Fruit fly (Drosophila melanogaster) whole organism, embryonic: ENCODE measurements around the gene wapl.
A peak's percentile ranks its signal among the peaks of the same experiment; 100 is the strongest.

Experiments used
- CG10274 ChIP-seq: fragments of 200-800 bp; sonication (Bioruptor generic); optimal IDR thresholded peaks from 3 replicates; lab custom pipeline; 2017; ENCODE audit warnings: missing biosample characterization, mild to moderate bottlenecking, missing genetic modification characterization
- CG10366 ChIP-seq: fragments of 200-800 bp; sonication (Bioruptor generic); IDR thresholded peaks from 2 replicates; pipeline ENCODE4 v1.3.6; 2022; ENCODE audit warnings: missing biosample characterization, missing genetic modification characterization
- CG10959 ChIP-seq: fragments of 200-800 bp; sonication (Bioruptor generic); IDR thresholded peaks from 2 replicates; pipeline ENCODE4 v1.3.6; 2022; ENCODE audit warnings: missing biosample characterization, missing genetic modification characterization
- CG10979 ChIP-seq: fragments of 200-800 bp; sonication (Bioruptor generic); optimal IDR thresholded peaks from 2 replicates; lab custom pipeline; 2018; ENCODE audit warnings: missing biosample characterization, mild to moderate bottlenecking, missing genetic modification characterization, moderate library complexity
- CG11398 ChIP-seq: fragments of 200-800 bp; sonication (Bioruptor generic); optimal IDR thresholded peaks from 2 replicates; lab custom pipeline; 2016; ENCODE audit warnings: missing biosample characterization, missing genetic modification characterization
- CG11695 ChIP-seq: fragments of 200-800 bp; sonication (Bioruptor generic); IDR thresholded peaks from 3 replicates; pipeline ENCODE4 v1.3.6; 2022; ENCODE audit warnings: missing biosample characterization, missing genetic modification characterization
- CG15479 ChIP-seq: fragments of 200-800 bp; sonication (Bioruptor generic); optimal IDR thresholded peaks from 3 replicates; lab custom pipeline; 2019; ENCODE audit warnings: missing biosample characterization, mild to moderate bottlenecking, missing genetic modification characterization, moderate library complexity
- CG16863 ChIP-seq: fragments of 200-800 bp; sonication (Bioruptor generic); optimal IDR thresholded peaks from 3 replicates; lab custom pipeline; 2016; ENCODE audit warnings: missing biosample characterization, missing genetic modification characterization
- CG17328 ChIP-seq: fragments of 200-800 bp; sonication (Bioruptor generic); IDR thresholded peaks from 2 replicates; pipeline ENCODE4 v1.3.6; 2022; ENCODE audit warnings: missing biosample characterization, missing genetic modification characterization
- CG2712 ChIP-seq: fragments of 200-800 bp; optimal IDR thresholded peaks from 3 replicates; lab custom pipeline; 2019; ENCODE audit warnings: missing biosample characterization, mild to moderate bottlenecking, missing genetic modification characterization, moderate library complexity
- CG31441 ChIP-seq: fragments of 200-800 bp; sonication (Bioruptor generic); IDR thresholded peaks from 2 replicates; pipeline ENCODE4 v1.3.6; 2022; ENCODE audit warnings: missing biosample characterization, missing genetic modification characterization
- CG3995 ChIP-seq: fragments of 200-800 bp; sonication (Bioruptor generic); optimal IDR thresholded peaks from 3 replicates; lab custom pipeline; 2016; ENCODE audit warnings: missing biosample characterization, missing genetic modification characterization
- CG6272 ChIP-seq: fragments of 200-800 bp; sonication (Bioruptor generic); IDR thresholded peaks from 2 replicates; pipeline ENCODE4 v1.3.6; 2022; ENCODE audit warnings: missing biosample characterization, missing genetic modification characterization
- CG7745 ChIP-seq: fragments of 200-800 bp; sonication (Bioruptor generic); optimal IDR thresholded peaks from 2 replicates; lab custom pipeline; 2018; ENCODE audit warnings: missing biosample characterization, mild to moderate bottlenecking, missing genetic modification characterization, moderate library complexity
- CG7963 ChIP-seq: fragments of 200-800 bp; sonication (Bioruptor generic); IDR thresholded peaks from 3 replicates; pipeline ENCODE4 v1.3.6; 2022; ENCODE audit warnings: missing biosample characterization, missing genetic modification characterization; ENCODE audit not compliant: partially characterized antibody
- CG8290 ChIP-seq, 3 experiments: fragments of 200-800 bp; sonication (Bioruptor generic); optimal IDR thresholded peaks; 2 replicates each; lab custom pipeline; 2016 to 2019; ENCODE audit warnings: missing biosample characterization in 3 of 3, missing genetic modification characterization in 3 of 3, mild to moderate bottlenecking in 2 of 3, moderate library complexity in 1 of 3
- CG8924 ChIP-seq: fragments of 200-800 bp; optimal IDR thresholded peaks from 3 replicates; lab custom pipeline; 2019; ENCODE audit warnings: missing biosample characterization, mild to moderate bottlenecking, missing genetic modification characterization, moderate library complexity
- CG9609 ChIP-seq: fragments of 200-800 bp; sonication (Bioruptor generic); optimal IDR thresholded peaks from 3 replicates; lab custom pipeline; 2016; ENCODE audit warnings: missing biosample characterization, missing genetic modification characterization
- CrebB ChIP-seq: fragments of 200-800 bp; sonication (Bioruptor generic); optimal IDR thresholded peaks from 3 replicates; lab custom pipeline; 2018; ENCODE audit warnings: missing biosample characterization, mild to moderate bottlenecking, missing genetic modification characterization
- Dp ChIP-seq: fragments of 200-800 bp; sonication (Bioruptor generic); optimal IDR thresholded peaks from 2 replicates; lab custom pipeline; 2018; ENCODE audit warnings: missing biosample characterization, mild to moderate bottlenecking, missing genetic modification characterization, moderate library complexity
- GATAe ChIP-seq: fragments of 200-800 bp; sonication (Bioruptor generic); conservative IDR thresholded peaks from 2 replicates; pipeline ENCODE4 v1.3.6; 2022; ENCODE audit warnings: missing biosample characterization, missing genetic modification characterization
- Hmx ChIP-seq: fragments of 200-800 bp; sonication (Bioruptor generic); optimal IDR thresholded peaks from 2 replicates; lab custom pipeline; 2016; ENCODE audit warnings: missing biosample characterization, missing genetic modification characterization
- Lpt ChIP-seq: fragments of >200 bp; optimal IDR thresholded peaks from 2 replicates; lab custom pipeline; 2018; ENCODE audit warnings: missing biosample characterization, missing genetic modification characterization
- Mrtf ChIP-seq: fragments of 200-800 bp; sonication (Bioruptor generic); IDR thresholded peaks from 3 replicates; pipeline ENCODE4 v1.3.6; 2022; ENCODE audit warnings: missing biosample characterization, missing genetic modification characterization
- Nf-YC ChIP-seq: fragments of 200-800 bp; optimal IDR thresholded peaks from 3 replicates; lab custom pipeline; 2019; ENCODE audit warnings: missing biosample characterization, mild to moderate bottlenecking, missing genetic modification characterization, moderate library complexity
- Sox102F ChIP-seq: fragments of 200-800 bp; sonication (Bioruptor generic); optimal IDR thresholded peaks from 2 replicates; lab custom pipeline; 2018; ENCODE audit warnings: missing biosample characterization, mild to moderate bottlenecking, missing genetic modification characterization, moderate library complexity
- Stat92E ChIP-seq, 3 experiments: fragments of >200 bp in 2 of 3; fragments of 200-800 bp in 1 of 3; sonication (Bioruptor generic) in 1 of 3; optimal IDR thresholded peaks; 2 replicates each; lab custom pipeline; 2017 to 2019; ENCODE audit warnings: missing biosample characterization in 3 of 3, missing genetic modification characterization in 3 of 3, mild to moderate bottlenecking in 1 of 3, moderate library complexity in 1 of 3
- YL-1 ChIP-seq: fragments of 200-800 bp; sonication (Bioruptor generic); optimal IDR thresholded peaks from 3 replicates; lab custom pipeline; 2017; ENCODE audit warnings: missing biosample characterization, mild to moderate bottlenecking, missing genetic modification characterization
- ash1 ChIP-seq: fragments of 200-800 bp; sonication (Bioruptor generic); optimal IDR thresholded peaks from 2 replicates; lab custom pipeline; 2018; ENCODE audit warnings: missing biosample characterization, mild to moderate bottlenecking, missing genetic modification characterization
- bcd ChIP-seq: fragments of 200-800 bp; sonication (Bioruptor generic); optimal IDR thresholded peaks from 2 replicates; lab custom pipeline; 2017; ENCODE audit warnings: missing biosample characterization, mild to moderate bottlenecking, missing genetic modification characterization
- chif ChIP-seq, 2 experiments: fragments of 200-800 bp; sonication (Bioruptor generic); optimal IDR thresholded peaks; 3 replicates each; lab custom pipeline; 2016; ENCODE audit warnings: missing biosample characterization in 2 of 2, missing genetic modification characterization in 2 of 2
- emc ChIP-seq: fragments of 200-800 bp; sonication (Bioruptor generic); optimal IDR thresholded peaks from 2 replicates; lab custom pipeline; 2016; ENCODE audit warnings: missing biosample characterization, missing genetic modification characterization
- ems ChIP-seq: fragments of 200-800 bp; sonication (Bioruptor generic); optimal IDR thresholded peaks from 3 replicates; lab custom pipeline; 2016; ENCODE audit warnings: missing biosample characterization, missing genetic modification characterization
- en ChIP-seq: fragments of 200-800 bp; sonication (Bioruptor generic); optimal IDR thresholded peaks from 2 replicates; lab custom pipeline; 2016; ENCODE audit warnings: missing biosample characterization, missing genetic modification characterization
- fd102C ChIP-seq: fragments of 200-800 bp; sonication (Bioruptor generic); optimal IDR thresholded peaks from 2 replicates; lab custom pipeline; 2018; ENCODE audit warnings: missing biosample characterization, mild to moderate bottlenecking, missing genetic modification characterization, moderate library complexity
- h ChIP-seq: fragments of >200 bp; optimal IDR thresholded peaks from 2 replicates; lab custom pipeline; 2017
- hbn ChIP-seq: fragments of 200-800 bp; sonication (Bioruptor generic); IDR thresholded peaks from 2 replicates; pipeline ENCODE4 v1.3.6; 2022; ENCODE audit warnings: missing biosample characterization, missing genetic modification characterization; ENCODE audit not compliant: partially characterized antibody
- ken ChIP-seq: fragments of 200-800 bp; sonication (Bioruptor generic); IDR thresholded peaks from 3 replicates; pipeline ENCODE4 v1.3.6; 2022; ENCODE audit warnings: missing biosample characterization, missing genetic modification characterization
- klu ChIP-seq: fragments of 200-800 bp; sonication (Bioruptor generic); IDR thresholded peaks from 2 replicates; pipeline ENCODE4 v1.3.6; 2022; ENCODE audit warnings: missing biosample characterization, missing genetic modification characterization
- kni ChIP-seq: fragments of 200-800 bp; sonication (Bioruptor generic); optimal IDR thresholded peaks from 3 replicates; lab custom pipeline; 2017; ENCODE audit warnings: mild to moderate bottlenecking, missing biosample characterization, missing genetic modification reagents, missing genetic modification characterization
- nerfin-1 ChIP-seq: fragments of 200-800 bp; sonication (Bioruptor generic); optimal IDR thresholded peaks from 3 replicates; lab custom pipeline; 2019; ENCODE audit warnings: missing biosample characterization, mild to moderate bottlenecking, missing genetic modification characterization, moderate library complexity
- pum ChIP-seq: fragments of 200-800 bp; sonication (Bioruptor generic); optimal IDR thresholded peaks from 2 replicates; lab custom pipeline; 2016; ENCODE audit warnings: missing biosample characterization, missing genetic modification characterization
- schlank ChIP-seq: fragments of 200-800 bp; sonication (Bioruptor generic); optimal IDR thresholded peaks from 2 replicates; lab custom pipeline; 2018; ENCODE audit warnings: missing biosample characterization, mild to moderate bottlenecking, missing genetic modification characterization
- slp2 ChIP-seq: fragments of 200-800 bp; sonication (Bioruptor generic); optimal IDR thresholded peaks from 2 replicates; lab custom pipeline; 2016; ENCODE audit warnings: missing biosample characterization, missing genetic modification characterization
- tap ChIP-seq: fragments of 200-800 bp; optimal IDR thresholded peaks from 3 replicates; lab custom pipeline; 2019; ENCODE audit warnings: missing biosample characterization, mild to moderate bottlenecking, missing genetic modification characterization, moderate library complexity
- tna ChIP-seq: fragments of 200-800 bp; sonication (Bioruptor generic); IDR thresholded peaks from 2 replicates; pipeline ENCODE4 v1.3.6; 2022; ENCODE audit warnings: missing biosample characterization, missing genetic modification characterization; ENCODE audit not compliant: partially characterized antibody
- toy ChIP-seq: fragments of 200-800 bp; sonication (Bioruptor generic); IDR thresholded peaks from 2 replicates; pipeline ENCODE4 v1.3.6; 2022; ENCODE audit warnings: missing biosample characterization, missing genetic modification characterization
- vvl ChIP-seq: fragments of 200-800 bp; sonication (Bioruptor generic); IDR thresholded peaks from 2 replicates; pipeline ENCODE4 v1.3.6; 2022; ENCODE audit warnings: missing biosample characterization, missing genetic modification characterization
- z ChIP-seq: fragments of 200-800 bp; sonication (Bioruptor generic); IDR thresholded peaks from 3 replicates; pipeline ENCODE4 v1.3.6; 2022; ENCODE audit warnings: missing biosample characterization, missing genetic modification characterization

The wapl gene

dm6 chrX:2121716-2122601, 36.8 kb downstream of the wapl start (continued):
- TF ChIP-seq Stat92E (GFP tag; optimal IDR thresholded peaks at IDR 0.05; lab: Kevin White, UChicago) (peak in 1 of 3 experiments; percentile 36), toy (no peak), slp2 (GFP tag; lab: Kevin White, UChicago) (no peak), ems (GFP tag; lab: Kevin White, UChicago) (no peak), CG10979 (tag; lab: Kevin White, UChicago) (peak; percentile 56), Sox102F (GFP tag; lab: Kevin White, UChicago) (no peak), CG31441 (GFP tag; lab: Robert Waterston, UW) (peak; percentile 50), chif (GFP tag; optimal IDR thresholded peaks at IDR 0.05; lab: Kevin White, UChicago) (peak in 1 of 2 experiments; percentile 38), Hmx (GFP tag; lab: Kevin White, UChicago) (no peak), fd102C (GFP tag; lab: Kevin White, UChicago) (no peak), kni (no peak), Dp (no peak), ken (peak; percentile 51; the same call in 1 of the 3 replicates), vvl (GFP tag; lab: Robert Waterston, UW) (peak; percentile 63; the same call in 1 of the 2 replicates), CG16863 (peak; percentile 22), tap (no peak), CG8924 (tag; lab: Kevin White, UChicago) (no peak), en (GFP tag; lab: Kevin White, UChicago) (no peak), CrebB (tag; lab: Kevin White, UChicago) (no peak), CG15479 (GFP tag; lab: Kevin White, UChicago) (no peak), z (GFP tag; lab: Robert Waterston, UW) (no peak), CG11695 (GFP tag; lab: Robert Waterston, UW) (0 out of 3 replicates have a peak, but pooled peaks have one; percentile 43), pum (peak; percentile 40), CG3995 (GFP tag; lab: Kevin White, UChicago) (no peak), CG10366 (GFP tag; lab: Robert Waterston, UW) (no peak; the same call in 1 of the 2 replicates), CG2712 (tag; lab: Kevin White, UChicago) (peak; percentile 58), CG7963 (no peak), GATAe (GFP tag; lab: Robert Waterston, UW) (no peak), CG9609 (GFP tag; lab: Kevin White, UChicago) (peak; percentile 2), h (no peak), klu (GFP tag; lab: Robert Waterston, UW) (no peak), bcd (no peak), CG17328 (GFP tag; lab: Robert Waterston, UW) (0 out of 2 replicates have a peak, but pooled peaks have one; percentile 38), nerfin-1 (tag; lab: Kevin White, UChicago) (no peak), YL-1 (GFP tag; lab: Kevin White, UChicago) (no peak), CG10274 (GFP tag; lab: Kevin White, UChicago) (no peak), Nf-YC (tag; lab: Kevin White, UChicago) (no peak), Lpt (no peak), CG7745 (tag; lab: Kevin White, UChicago) (no peak), CG11398 (GFP tag; lab: Kevin White, UChicago) (no peak), schlank (tag; lab: Kevin White, UChicago) (no peak), hbn (GFP tag; lab: Robert Waterston, UW) (no peak), ash1 (GFP tag; lab: Kevin White, UChicago) (no peak), CG6272 (GFP tag; lab: Robert Waterston, UW) (no peak), CG8290 (GFP tag; optimal IDR thresholded peaks at IDR 0.05; lab: Kevin White, UChicago) (no peak), CG8290 (tag; optimal IDR thresholded peaks at IDR 0.05; lab: Kevin White, UChicago) (peak in 1 of 2 experiments; percentile 7), emc (no peak), Mrtf (GFP tag; lab: Robert Waterston, UW) (no peak), CG10959 (no peak), tna (GFP tag; lab: Robert Waterston, UW) (no peak)
